Fruit fly (Drosophila melanogaster) whole organism, embryonic: ENCODE results near the gene tho2.

Source experiments
- BEAF-32 ChIP-seq: fragments of 200-800 bp; sonication (Bioruptor generic); optimal IDR thresholded peaks from 3 replicates; lab custom pipeline; 2017; ENCODE audit warnings: missing biosample characterization, missing genetic modification characterization, mild to moderate bottlenecking, moderate library complexity, missing genetic modification reagents
- BtbVII ChIP-seq: fragments of 200-800 bp; sonication (Bioruptor generic); optimal IDR thresholded peaks from 3 replicates; lab custom pipeline; 2017; ENCODE audit warnings: missing biosample characterization, mild to moderate bottlenecking, missing genetic modification characterization
- CG10543 ChIP-seq: fragments of 200-800 bp; sonication (Bioruptor generic); optimal IDR thresholded peaks from 3 replicates; lab custom pipeline; 2017; ENCODE audit warnings: missing biosample characterization, mild to moderate bottlenecking, missing genetic modification characterization, moderate library complexity
- CG12155 ChIP-seq: fragments of 200-800 bp; sonication (Bioruptor generic); optimal IDR thresholded peaks from 3 replicates; lab custom pipeline; 2016; ENCODE audit warnings: missing biosample characterization, missing genetic modification characterization
- CG12391 ChIP-seq: fragments of 200-800 bp; sonication (Bioruptor generic); optimal IDR thresholded peaks from 3 replicates; lab custom pipeline; 2018; ENCODE audit warnings: missing biosample characterization, mild to moderate bottlenecking, missing genetic modification characterization, moderate library complexity
- CG12659 ChIP-seq: fragments of 200-800 bp; sonication (Bioruptor generic); optimal IDR thresholded peaks from 3 replicates; lab custom pipeline; 2017; ENCODE audit warnings: mild to moderate bottlenecking, missing biosample characterization, missing genetic modification reagents, missing genetic modification characterization
- CG12769 ChIP-seq: fragments of 200-800 bp; sonication (Bioruptor generic); optimal IDR thresholded peaks from 2 replicates; lab custom pipeline; 2019; ENCODE audit warnings: missing biosample characterization, mild to moderate bottlenecking, missing genetic modification characterization, moderate library complexity
- CG13296 ChIP-seq: fragments of 200-800 bp; sonication (Bioruptor generic); optimal IDR thresholded peaks from 3 replicates; lab custom pipeline; 2018; ENCODE audit warnings: missing biosample characterization, mild to moderate bottlenecking, missing genetic modification characterization
- CG15514 ChIP-seq: fragments of 200-800 bp; sonication (Bioruptor generic); optimal IDR thresholded peaks from 3 replicates; lab custom pipeline; 2017; ENCODE audit warnings: missing biosample characterization, missing genetic modification characterization, mild to moderate bottlenecking, moderate library complexity, missing genetic modification reagents
- CG15601 ChIP-seq: fragments of 200-800 bp; sonication (Bioruptor generic); optimal IDR thresholded peaks from 3 replicates; lab custom pipeline; 2019; ENCODE audit warnings: missing biosample characterization, mild to moderate bottlenecking, missing genetic modification characterization, moderate library complexity
- CG17186 ChIP-seq: fragments of 200-800 bp; sonication (Bioruptor generic); optimal IDR thresholded peaks from 3 replicates; lab custom pipeline; 2017; ENCODE audit warnings: missing biosample characterization, missing genetic modification reagents, missing genetic modification characterization
- CG17829 ChIP-seq: fragments of 200-800 bp; optimal IDR thresholded peaks from 2 replicates; lab custom pipeline; 2019; ENCODE audit warnings: missing biosample characterization, mild to moderate bottlenecking, missing genetic modification characterization, moderate library complexity
- CG31365 ChIP-seq: fragments of 200-800 bp; sonication (Bioruptor generic); optimal IDR thresholded peaks from 2 replicates; lab custom pipeline; 2018; ENCODE audit warnings: missing biosample characterization, mild to moderate bottlenecking, missing genetic modification characterization
- CG31441 ChIP-seq: fragments of 200-800 bp; sonication (Bioruptor generic); IDR thresholded peaks from 2 replicates; pipeline ENCODE4 v1.3.6; 2022; ENCODE audit warnings: missing biosample characterization, missing genetic modification characterization
- CG5180 ChIP-seq: fragments of 200-800 bp; sonication (Bioruptor generic); optimal IDR thresholded peaks from 3 replicates; lab custom pipeline; 2017; ENCODE audit warnings: missing biosample characterization, missing genetic modification characterization, mild to moderate bottlenecking, moderate library complexity, missing genetic modification reagents
- CG7357 ChIP-seq: fragments of 200-800 bp; sonication (Bioruptor generic); IDR thresholded peaks from 3 replicates; pipeline ENCODE4 v1.3.6; 2022; ENCODE audit warnings: missing biosample characterization, missing genetic modification characterization
- CG8290 ChIP-seq, 3 experiments: fragments of 200-800 bp; sonication (Bioruptor generic); optimal IDR thresholded peaks; 2 replicates each; lab custom pipeline; 2016 to 2019; ENCODE audit warnings: missing biosample characterization in 3 of 3, missing genetic modification characterization in 3 of 3, mild to moderate bottlenecking in 2 of 3, moderate library complexity in 1 of 3
- CG9797 ChIP-seq: fragments of 200-800 bp; sonication (Bioruptor generic); optimal IDR thresholded peaks from 3 replicates; lab custom pipeline; 2018; ENCODE audit warnings: missing biosample characterization, mild to moderate bottlenecking, missing genetic modification characterization
- CG9876 ChIP-seq: fragments of 200-800 bp; sonication (Bioruptor generic); optimal IDR thresholded peaks from 2 replicates; lab custom pipeline; 2016; ENCODE audit warnings: missing biosample characterization, missing genetic modification characterization
- Camta ChIP-seq: fragments of 200-800 bp; sonication (Bioruptor generic); optimal IDR thresholded peaks from 2 replicates; lab custom pipeline; 2016; ENCODE audit warnings: missing biosample characterization, missing genetic modification characterization
- CrebB ChIP-seq: fragments of 200-800 bp; sonication (Bioruptor generic); optimal IDR thresholded peaks from 3 replicates; lab custom pipeline; 2018; ENCODE audit warnings: missing biosample characterization, mild to moderate bottlenecking, missing genetic modification characterization
- Dip3 ChIP-seq: fragments of 200-800 bp; sonication (Bioruptor generic); optimal IDR thresholded peaks from 3 replicates; lab custom pipeline; 2016; ENCODE audit warnings: missing biosample characterization, missing genetic modification characterization
- Doc3 ChIP-seq: fragments of 200-800 bp; sonication (Bioruptor generic); IDR thresholded peaks from 3 replicates; pipeline ENCODE4 v1.3.6; 2022; ENCODE audit warnings: missing biosample characterization, missing genetic modification characterization; ENCODE audit not compliant: partially characterized antibody
- E2f1 ChIP-seq: fragments of 200-800 bp; sonication (Bioruptor generic); IDR thresholded peaks from 2 replicates; pipeline ENCODE4 v1.3.6; 2022; ENCODE audit warnings: missing biosample characterization, missing genetic modification characterization
- Fer1 ChIP-seq: fragments of 200-800 bp; sonication (Bioruptor generic); optimal IDR thresholded peaks from 2 replicates; lab custom pipeline; 2017; ENCODE audit warnings: missing biosample characterization, mild to moderate bottlenecking, missing genetic modification characterization
- HmgZ ChIP-seq: fragments of 200-800 bp; sonication (Bioruptor generic); optimal IDR thresholded peaks from 2 replicates; lab custom pipeline; 2018; ENCODE audit warnings: missing biosample characterization, mild to moderate bottlenecking, missing genetic modification characterization
- Lhr ChIP-seq: fragments of 200-800 bp; sonication (Bioruptor generic); optimal IDR thresholded peaks from 3 replicates; lab custom pipeline; 2017; ENCODE audit warnings: mild to moderate bottlenecking, missing biosample characterization, missing genetic modification reagents, missing genetic modification characterization
- Myb ChIP-seq: fragments of 200-800 bp; sonication (Bioruptor generic); optimal IDR thresholded peaks from 2 replicates; lab custom pipeline; 2016; ENCODE audit warnings: missing biosample characterization, missing genetic modification characterization
- NFAT ChIP-seq: fragments of 200-800 bp; sonication (Bioruptor generic); IDR thresholded peaks from 2 replicates; pipeline ENCODE4 v1.3.6; 2022; ENCODE audit warnings: missing biosample characterization, missing genetic modification characterization
- Neu2 ChIP-seq: fragments of 200-800 bp; sonication (Bioruptor generic); optimal IDR thresholded peaks from 3 replicates; lab custom pipeline; 2016; ENCODE audit warnings: missing biosample characterization, missing genetic modification characterization, borderline replicate concordance
- Nf-YA ChIP-seq: fragments of 200-800 bp; sonication (Bioruptor generic); IDR thresholded peaks from 2 replicates; pipeline ENCODE4 v1.3.6; 2022; ENCODE audit warnings: missing biosample characterization, missing genetic modification characterization
- Sin3A ChIP-seq: fragments of >200 bp; optimal IDR thresholded peaks from 2 replicates; lab custom pipeline; 2018
- Six4 ChIP-seq: fragments of 200-800 bp; sonication (Bioruptor generic); optimal IDR thresholded peaks from 2 replicates; lab custom pipeline; 2016; ENCODE audit warnings: missing biosample characterization, missing genetic modification characterization
- Xbp1 ChIP-seq: fragments of 200-800 bp; sonication (Bioruptor generic); optimal IDR thresholded peaks from 3 replicates; lab custom pipeline; 2016; ENCODE audit warnings: missing biosample characterization, mild to moderate bottlenecking, missing genetic modification characterization
- YL-1 ChIP-seq: fragments of 200-800 bp; sonication (Bioruptor generic); optimal IDR thresholded peaks from 3 replicates; lab custom pipeline; 2017; ENCODE audit warnings: missing biosample characterization, mild to moderate bottlenecking, missing genetic modification characterization
- ash1 ChIP-seq: fragments of 200-800 bp; sonication (Bioruptor generic); optimal IDR thresholded peaks from 2 replicates; lab custom pipeline; 2018; ENCODE audit warnings: missing biosample characterization, mild to moderate bottlenecking, missing genetic modification characterization
- cato ChIP-seq: fragments of 200-800 bp; sonication (Bioruptor generic); optimal IDR thresholded peaks from 2 replicates; lab custom pipeline; 2016; ENCODE audit warnings: missing biosample characterization, missing genetic modification characterization, borderline replicate concordance
- disco-r ChIP-seq: fragments of 200-800 bp; sonication (Bioruptor generic); optimal IDR thresholded peaks from 2 replicates; lab custom pipeline; 2016; ENCODE audit warnings: missing biosample characterization, missing genetic modification characterization
- fd3F ChIP-seq: fragments of 200-800 bp; sonication (Bioruptor generic); optimal IDR thresholded peaks from 2 replicates; lab custom pipeline; 2018; ENCODE audit warnings: missing biosample characterization, mild to moderate bottlenecking, missing genetic modification characterization, moderate library complexity
- grau ChIP-seq: fragments of 200-800 bp; optimal IDR thresholded peaks from 3 replicates; lab custom pipeline; 2019; ENCODE audit warnings: missing biosample characterization, mild to moderate bottlenecking, missing genetic modification characterization, moderate library complexity
- grn ChIP-seq: fragments of 200-800 bp; sonication (Bioruptor generic); optimal IDR thresholded peaks from 3 replicates; lab custom pipeline; 2017; ENCODE audit warnings: missing biosample characterization, missing genetic modification characterization
- insv ChIP-seq, 2 experiments: fragments of 200-800 bp; sonication (Bioruptor generic); optimal IDR thresholded peaks; 3 replicates each; lab custom pipeline; 2016 to 2018; ENCODE audit warnings: missing biosample characterization in 2 of 2, missing genetic modification characterization in 2 of 2
- nom ChIP-seq: fragments of 200-800 bp; sonication (Bioruptor generic); optimal IDR thresholded peaks from 2 replicates; lab custom pipeline; 2017; ENCODE audit warnings: missing biosample characterization, missing genetic modification characterization, mild to moderate bottlenecking, moderate library complexity, missing genetic modification reagents
- onecut ChIP-seq: fragments of 200-800 bp; sonication (Bioruptor generic); IDR thresholded peaks from 2 replicates; pipeline ENCODE4 v1.3.6; 2022; ENCODE audit warnings: missing biosample characterization, missing genetic modification characterization
- p53 ChIP-seq: fragments of 200-800 bp; sonication (Bioruptor generic); optimal IDR thresholded peaks from 2 replicates; lab custom pipeline; 2016; ENCODE audit warnings: missing biosample characterization, missing genetic modification characterization
- sens ChIP-seq: fragments of 200-800 bp; sonication (Bioruptor generic); peaks from one replicate; lab custom pipeline; 2016; ENCODE audit warnings: missing biosample characterization, missing genetic modification characterization
- sens-2 ChIP-seq: fragments of 200-800 bp; sonication (Bioruptor generic); IDR thresholded peaks from 2 replicates; pipeline ENCODE4 v1.3.6; 2022; ENCODE audit warnings: missing biosample characterization, missing genetic modification characterization
- slbo ChIP-seq: fragments of 200-800 bp; sonication (Bioruptor generic); IDR thresholded peaks from 2 replicates; pipeline ENCODE4 v1.3.6; 2022; ENCODE audit warnings: missing biosample characterization, missing genetic modification characterization
- sr ChIP-seq: fragments of 200-800 bp; sonication (Bioruptor generic); IDR thresholded peaks from 3 replicates; pipeline ENCODE4 v1.3.6; 2022; ENCODE audit warnings: missing biosample characterization, missing genetic modification characterization
- unc-4 ChIP-seq: fragments of 200-800 bp; sonication (Bioruptor generic); IDR thresholded peaks from 2 replicates; pipeline ENCODE4 v1.3.6; 2022; ENCODE audit warnings: missing biosample characterization, missing genetic modification characterization; ENCODE audit not compliant: partially characterized antibody
- yki ChIP-seq: fragments of >200 bp; optimal IDR thresholded peaks from 3 replicates; lab custom pipeline; 2018

tho2 gene

DNA sequence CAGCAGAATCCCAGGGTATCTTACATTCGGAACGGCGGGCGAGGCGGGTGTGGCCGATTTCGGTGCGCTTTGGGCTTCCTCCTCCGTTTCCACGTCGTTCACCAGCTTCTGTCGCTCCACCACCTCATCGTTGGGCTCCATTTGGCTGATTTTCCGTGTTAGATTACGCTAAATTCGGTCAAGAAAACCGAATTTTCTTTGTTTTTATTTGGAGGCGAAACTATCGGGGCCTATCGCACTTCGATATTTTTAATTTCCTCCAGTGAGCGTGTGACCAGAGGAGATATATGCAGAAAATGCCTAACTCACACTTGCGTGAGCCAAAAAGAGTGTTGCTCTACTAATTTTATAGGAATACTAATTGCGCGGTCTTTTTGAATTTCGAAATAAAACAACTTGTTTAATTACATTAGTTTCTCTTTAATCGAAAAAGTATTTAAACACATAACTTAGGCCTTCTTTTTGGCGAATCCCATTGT lies 47.2 kb upstream of the tho2 start, which contains the start of gene CG10874:
CG10874 (minus strand) TSS at position 264 of the 479 bp plus-strand sequence.
- TF ChIP-seq Neu2 (GFP tag; lab: Kevin White, UChicago) (no peak), unc-4 (GFP tag; lab: Robert Waterston, UW) (no peak), CG13296 (GFP tag; lab: Kevin White, UChicago) (no peak), sr (no peak), grau (tag; lab: Kevin White, UChicago) (peak; percentile 10), sens (GFP tag; lab: Kevin White, UChicago) (peak; percentile 65), cato (GFP tag; lab: Kevin White, UChicago) (no peak), fd3F (GFP tag; lab: Kevin White, UChicago) (no peak), CG17186 (peak; percentile 17), CG8290 (GFP tag; optimal IDR thresholded peaks at IDR 0.05; lab: Kevin White, UChicago) (peak; percentile 23), CG8290 (tag; optimal IDR thresholded peaks at IDR 0.05; lab: Kevin White, UChicago) (peak in 1 of 2 experiments; percentile 62), CG12659 (GFP tag; lab: Kevin White, UChicago) (peak; percentile 12), grn (GFP tag; lab: Kevin White, UChicago) (no peak), E2f1 (no peak), CG12391 (tag; lab: Kevin White, UChicago) (peak; percentile 10), CG12155 (GFP tag; lab: Kevin White, UChicago) (peak; percentile 20), YL-1 (GFP tag; lab: Kevin White, UChicago) (peak; percentile 88), BEAF-32 (GFP tag; lab: Kevin White, UChicago) (peak; percentile 67), CrebB (tag; lab: Kevin White, UChicago) (peak; percentile 14), CG9797 (GFP tag; lab: Kevin White, UChicago) (peak; percentile 81), Doc3 (no peak), ash1 (GFP tag; lab: Kevin White, UChicago) (no peak), Sin3A (lab: Kevin White, UChicago) (peak; percentile 70), CG7357 (GFP tag; lab: Robert Waterston, UW) (no peak), Lhr (GFP tag; lab: Kevin White, UChicago) (peak; percentile 77), NFAT (no peak), HmgZ (peak; percentile 60), Myb (GFP tag; lab: Kevin White, UChicago) (peak; percentile 88), disco-r (GFP tag; lab: Kevin White, UChicago) (no peak), CG31365 (no peak), CG17829 (tag; lab: Kevin White, UChicago) (peak; percentile 36), CG15514 (GFP tag; lab: Kevin White, UChicago) (peak; percentile 79), insv (GFP tag; optimal IDR thresholded peaks at IDR 0.05; lab: Kevin White, UChicago) (peak in 1 of 2 experiments; percentile 6), Nf-YA (GFP tag; lab: Robert Waterston, UW) (no peak), Six4 (GFP tag; lab: Kevin White, UChicago) (no peak), CG5180 (GFP tag; lab: Kevin White, UChicago) (no peak), nom (GFP tag; lab: Kevin White, UChicago) (peak; percentile 6), p53 (GFP tag; lab: Kevin White, UChicago) (no peak), Xbp1 (GFP tag; lab: Kevin White, UChicago) (no peak), Camta (no peak), Dip3 (GFP tag; lab: Kevin White, UChicago) (no peak), onecut (GFP tag; lab: Robert Waterston, UW) (no peak), CG12769 (peak; percentile 10), slbo (no peak), CG10543 (peak; percentile 3), CG15601 (tag; lab: Kevin White, UChicago) (peak; percentile 8), Fer1 (GFP tag; lab: Kevin White, UChicago) (peak; percentile 11), yki (lab: Kevin White, UChicago) (no peak), CG31441 (GFP tag; lab: Robert Waterston, UW) (no peak), sens-2 (GFP tag; lab: Robert Waterston, UW) (no peak), BtbVII (GFP tag; lab: Kevin White, UChicago) (no peak), CG9876 (GFP tag; lab: Kevin White, UChicago) (no peak)
